Worm (Caenorhabditis elegans) whole organism, L4/young adult: ENCODE data around the gene F28G4.3.

Source experiments
- dao-5 ChIP-seq: sonication (generic microtip); optimal IDR thresholded peaks from 2 replicates; lab custom pipeline; 2016; ENCODE audit warnings: missing genotype, missing genetic modification characterization, moderate library complexity, missing compliant biosample characterization
- him-1 ChIP-seq: sonication (generic microtip); optimal IDR thresholded peaks from 2 replicates; lab custom pipeline; 2016; ENCODE audit warnings: missing genotype, missing genetic modification reagents, missing genetic modification characterization, missing compliant biosample characterization

DNA sequence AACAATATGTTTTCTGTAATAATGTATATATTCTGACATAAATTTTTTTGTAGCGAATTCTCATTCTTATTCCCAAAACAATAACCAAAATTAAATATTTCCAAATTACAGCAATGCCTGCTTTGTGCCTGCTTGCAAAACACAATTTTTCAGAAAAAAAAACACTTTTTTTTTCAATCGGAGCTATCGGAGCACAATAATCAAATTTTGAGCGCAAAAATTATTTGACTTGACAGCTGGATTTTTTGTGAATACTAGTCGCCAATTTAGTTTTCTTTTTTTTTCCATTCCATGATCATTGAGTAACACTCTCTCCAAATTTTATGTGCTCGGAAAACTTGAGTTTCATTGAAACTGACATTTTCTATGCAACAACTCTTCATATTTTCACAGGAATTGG, 29.7 kb upstream of the F28G4.3 start, which contains the start of gene srh-180:
- TF ChIP-seq him-1 (tag; lab: Kevin White, UChicago) (no peak), dao-5 (tag; lab: Kevin White, UChicago) (no peak)
